Fruit fly (Drosophila melanogaster): ENCODE data around the gene lmgA.

dm6 chr2L:8572900-8573299, 44.5 kb upstream of the lmgA start:
- TF ChIP-seq psq (optimal IDR thresholded peaks at IDR 0.05) (no peak), h (optimal IDR thresholded peaks at IDR 0.05) (no peak), ttk (optimal IDR thresholded peaks at IDR 0.05) (no peak), Sin3A (optimal IDR thresholded peaks at IDR 0.05) (no peak)
